Fruit fly (Drosophila melanogaster): ENCODE results near the gene Atg6.
A peak's percentile ranks its signal among the peaks of the same experiment; 100 is the strongest.

Gene Atg6

DNA sequence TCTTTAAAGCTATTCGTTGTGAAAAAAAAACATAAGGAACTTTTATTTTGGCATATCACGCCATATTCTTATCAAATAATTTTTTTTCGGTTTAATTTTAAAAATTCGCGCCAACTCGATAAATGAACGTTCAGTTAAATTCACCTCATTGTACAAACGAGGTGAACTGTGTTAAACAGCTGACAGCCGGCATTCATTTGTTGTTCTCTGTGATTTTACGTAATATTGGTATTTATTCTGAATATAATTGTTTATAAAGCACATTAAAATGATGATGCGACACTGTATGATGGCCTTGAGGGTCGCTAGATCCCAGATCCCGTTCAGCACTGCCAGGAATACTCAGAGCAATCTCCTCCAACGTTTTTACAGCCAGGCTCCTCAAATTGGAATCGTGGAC is 3.6 kb upstream of the Atg6 start, which contains the start of gene CG6000:
TSS of gene CG6000 (plus strand) at position 165 of the 400 bp plus-strand sequence.
- no peak for TF ChIP-seq br (GFP tag; optimal IDR thresholded peaks at IDR 0.05)
- TF ChIP-seq Myc (optimal IDR thresholded peaks at IDR 0.05) = peak; percentile 34
- no peak for TF ChIP-seq Dfd (GFP tag; optimal IDR thresholded peaks at IDR 0.05)
- TF ChIP-seq CG32264 (GFP tag; optimal IDR thresholded peaks at IDR 0.05) = no peak

DNA sequence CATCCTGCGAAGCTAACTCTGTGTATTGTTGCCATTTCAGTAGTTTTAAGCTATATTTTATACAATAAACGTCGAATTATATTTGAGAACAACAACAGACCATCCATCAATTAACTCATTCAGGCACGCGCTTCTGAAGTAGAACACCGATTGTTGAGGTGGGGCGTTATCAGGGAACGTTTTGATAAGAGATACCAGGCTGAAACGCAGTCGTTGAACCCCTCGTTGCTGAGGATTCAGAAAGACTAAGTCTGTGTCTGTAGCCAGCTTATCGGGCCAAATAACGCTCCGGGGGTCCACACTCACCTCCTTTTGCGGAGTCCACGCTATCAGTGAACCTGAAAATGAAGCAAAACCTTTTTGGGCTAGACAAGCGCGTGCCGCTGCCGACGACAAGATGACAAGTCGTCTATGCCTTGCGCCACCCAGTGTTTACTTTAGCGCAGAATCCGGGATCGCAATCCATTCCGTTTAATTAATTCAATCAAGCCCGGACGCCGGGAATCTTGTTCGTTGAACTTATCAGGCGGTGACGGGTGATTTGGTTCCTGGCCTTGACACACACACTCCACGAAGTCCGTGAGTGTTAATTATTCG is 3.0 kb upstream of the Atg6 start:
- no peak for TF ChIP-seq Rel (GFP tag; optimal IDR thresholded peaks at IDR 0.05)
- peak; percentile 95 for TF ChIP-seq Rel (tag; optimal IDR thresholded peaks at IDR 0.05)
- TF ChIP-seq brk (GFP tag; optimal IDR thresholded peaks at IDR 0.05) = no peak
- no peak for TF ChIP-seq Myc (optimal IDR thresholded peaks at IDR 0.05)
- TF ChIP-seq Sp1 (GFP tag; optimal IDR thresholded peaks at IDR 0.05) = no peak
- TF ChIP-seq Mio (GFP tag; optimal IDR thresholded peaks at IDR 0.05) = no peak
- TF ChIP-seq br (GFP tag; optimal IDR thresholded peaks at IDR 0.05) = peak; percentile 84
- no peak for TF ChIP-seq dl (GFP tag; optimal IDR thresholded peaks at IDR 0.05; ENCODE audit: insufficient read depth in 1 of 2, partially characterized antibody in 2 of 2)
- TF ChIP-seq foxo (GFP tag; optimal IDR thresholded peaks at IDR 0.05) = no peak
- no peak for TF ChIP-seq Hr78 (GFP tag; optimal IDR thresholded peaks at IDR 0.05)
- TF ChIP-seq h (GFP tag; optimal IDR thresholded peaks at IDR 0.05) = peak; percentile 95
- TF ChIP-seq Hr83 (GFP tag; optimal IDR thresholded peaks at IDR 0.05; ENCODE audit: poor library complexity, severe bottlenecking) = no peak
- no peak for TF ChIP-seq GATAd (GFP tag; optimal IDR thresholded peaks at IDR 0.05)
- TF ChIP-seq ey (GFP tag; optimal IDR thresholded peaks at IDR 0.05) = no peak
- no peak for TF ChIP-seq tai (GFP tag; optimal IDR thresholded peaks at IDR 0.05)

DNA sequence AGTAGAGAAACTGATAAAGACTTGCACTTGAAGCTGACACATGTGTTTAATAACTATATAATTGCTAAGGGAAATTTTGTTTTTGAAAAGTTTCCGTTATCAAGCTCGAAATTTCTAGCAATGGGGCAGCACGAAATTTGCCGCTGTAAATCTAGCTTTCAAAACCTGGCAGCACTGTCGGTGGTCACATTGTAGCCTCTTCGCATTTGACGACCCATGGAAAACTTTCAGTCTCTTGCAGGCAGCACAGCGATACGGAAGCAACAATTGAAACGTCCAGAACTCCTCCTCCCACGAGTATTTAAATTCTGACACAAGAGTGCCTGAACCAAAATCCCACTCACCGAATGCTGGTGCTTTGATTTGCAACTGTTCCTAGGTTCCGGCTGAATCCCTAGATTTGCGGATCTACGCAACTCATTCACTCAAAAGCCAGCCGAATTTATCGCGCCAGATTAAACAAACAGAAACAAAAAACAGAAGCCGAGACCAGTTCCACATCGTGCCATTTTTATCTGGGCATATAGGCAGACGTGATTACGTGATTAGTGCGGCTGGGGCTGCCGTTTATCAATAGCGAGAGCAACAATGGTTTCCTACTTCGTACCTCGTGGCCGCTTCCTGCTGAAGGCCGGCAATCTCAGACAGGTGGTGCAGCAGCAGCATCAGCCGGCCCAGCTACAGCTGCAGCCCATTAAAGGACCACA is 1.0 kb upstream of the Atg6 start:
- TF ChIP-seq Rel (GFP tag; optimal IDR thresholded peaks at IDR 0.05) (no peak), Rel (tag; optimal IDR thresholded peaks at IDR 0.05) (peak; percentile 28), Hnf4 (GFP tag; optimal IDR thresholded peaks at IDR 0.05) (no peak), sage (GFP tag; optimal IDR thresholded peaks at IDR 0.05) (no peak), foxo (GFP tag; optimal IDR thresholded peaks at IDR 0.05) (no peak), Hr83 (GFP tag; optimal IDR thresholded peaks at IDR 0.05; ENCODE audit: poor library complexity, severe bottlenecking) (no peak), GATAd (GFP tag; optimal IDR thresholded peaks at IDR 0.05) (no peak), rgr (GFP tag; optimal IDR thresholded peaks at IDR 0.05) (no peak), h (GFP tag; optimal IDR thresholded peaks at IDR 0.05) (peak; percentile 11), Dif (GFP tag; optimal IDR thresholded peaks at IDR 0.05; ENCODE audit: partially characterized antibody) (peak; percentile 54), Mio (GFP tag; optimal IDR thresholded peaks at IDR 0.05) (no peak)

DNA sequence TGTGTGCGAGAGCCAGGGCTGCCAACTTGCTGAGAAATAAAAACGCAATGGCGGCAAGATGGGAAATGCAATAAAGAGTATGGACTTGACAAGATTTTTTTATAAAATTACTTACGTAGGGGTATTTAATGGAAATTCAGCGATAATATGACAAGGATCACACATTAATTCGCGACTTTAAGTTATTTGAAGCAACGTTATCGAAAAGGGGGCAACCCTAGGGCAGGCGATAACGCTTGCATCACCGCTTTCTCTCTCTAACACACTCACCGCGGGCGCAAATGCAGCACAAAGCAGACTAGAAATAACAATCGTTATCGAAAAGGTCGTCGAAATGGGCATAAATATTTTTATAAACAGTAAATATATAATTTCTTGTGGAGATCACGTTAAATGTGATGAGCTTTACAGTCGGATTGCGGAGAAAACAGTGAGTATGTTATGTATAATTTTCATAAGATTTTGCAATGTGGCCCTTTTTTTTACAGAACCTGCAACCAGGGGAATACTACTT is 2.5 kb downstream of the Atg6 start, which contains the start of gene Rox8:
TSS of gene Rox8 (minus strand) at position 268 of the 514 bp plus-strand sequence.
- TF ChIP-seq sage (GFP tag; optimal IDR thresholded peaks at IDR 0.05) (no peak), CG32264 (GFP tag; optimal IDR thresholded peaks at IDR 0.05) (no peak), CG9705 (GFP tag; optimal IDR thresholded peaks at IDR 0.05) (peak; percentile 17), HLH106 (tag; optimal IDR thresholded peaks at IDR 0.05) (peak; percentile 55), GATAd (GFP tag; optimal IDR thresholded peaks at IDR 0.05) (no peak), Hr83 (GFP tag; optimal IDR thresholded peaks at IDR 0.05; ENCODE audit: poor library complexity, severe bottlenecking) (no peak), pan (optimal IDR thresholded peaks at IDR 0.05) (no peak), rgr (GFP tag; optimal IDR thresholded peaks at IDR 0.05) (peak; percentile 13), Dif (GFP tag; optimal IDR thresholded peaks at IDR 0.05; ENCODE audit: partially characterized antibody) (no peak), Rel (GFP tag; optimal IDR thresholded peaks at IDR 0.05) (no peak), Rel (tag; optimal IDR thresholded peaks at IDR 0.05) (peak; percentile 51), CrebA (GFP tag; optimal IDR thresholded peaks at IDR 0.05; ENCODE audit: borderline replicate concordance) (no peak), ey (GFP tag; optimal IDR thresholded peaks at IDR 0.05) (peak; percentile 30), fru (GFP tag; optimal IDR thresholded peaks at IDR 0.05) (peak; percentile 71), dmrt93B (GFP tag; optimal IDR thresholded peaks at IDR 0.05) (no peak), Jra (GFP tag; optimal IDR thresholded peaks at IDR 0.05) (no peak), Mio (GFP tag; optimal IDR thresholded peaks at IDR 0.05) (no peak), dl (GFP tag; optimal IDR thresholded peaks at IDR 0.05; ENCODE audit: insufficient read depth in 1 of 2, partially characterized antibody in 2 of 2) (no peak), sv (GFP tag; optimal IDR thresholded peaks at IDR 0.05) (no peak), jim (GFP tag; optimal IDR thresholded peaks at IDR 0.05) (no peak), Sp1 (GFP tag; optimal IDR thresholded peaks at IDR 0.05) (peak; percentile 63), foxo (GFP tag; optimal IDR thresholded peaks at IDR 0.05) (peak in 1 of 2 experiments; percentile 55), psq (GFP tag; optimal IDR thresholded peaks at IDR 0.05) (peak; percentile 96), brk (GFP tag; optimal IDR thresholded peaks at IDR 0.05) (no peak), Dfd (GFP tag; optimal IDR thresholded peaks at IDR 0.05) (no peak), dsf (GFP tag; optimal IDR thresholded peaks at IDR 0.05; ENCODE audit: borderline replicate concordance) (peak; percentile 21), usp (GFP tag; optimal IDR thresholded peaks at IDR 0.05) (no peak), h (GFP tag; optimal IDR thresholded peaks at IDR 0.05) (peak; percentile 55), OdsH (GFP tag; optimal IDR thresholded peaks at IDR 0.05) (peak; percentile 23), Hr78 (GFP tag; optimal IDR thresholded peaks at IDR 0.05) (no peak), lola (GFP tag; optimal IDR thresholded peaks at IDR 0.05) (no peak), Abd-B (GFP tag; optimal IDR thresholded peaks at IDR 0.05) (no peak), Myc (optimal IDR thresholded peaks at IDR 0.05) (no peak), tai (GFP tag; optimal IDR thresholded peaks at IDR 0.05) (no peak), Vsx2 (GFP tag; optimal IDR thresholded peaks at IDR 0.05; ENCODE audit: partially characterized antibody) (no peak), Hnf4 (GFP tag; optimal IDR thresholded peaks at IDR 0.05) (peak; percentile 46), woc (GFP tag; optimal IDR thresholded peaks at IDR 0.05) (peak; percentile 52)
